Fruit fly (Drosophila melanogaster) whole organism, embryonic: ENCODE data around the gene CG32087.
A peak's percentile ranks its signal among the peaks of the same experiment; 100 is the strongest.

ENCODE experiments used
- CG10274 ChIP-seq: fragments of 200-800 bp; sonication (Bioruptor generic); optimal IDR thresholded peaks from 3 replicates; lab custom pipeline; 2017; ENCODE audit warnings: missing biosample characterization, mild to moderate bottlenecking, missing genetic modification characterization
- CG12219 ChIP-seq: fragments of 200-800 bp; sonication (Bioruptor generic); optimal IDR thresholded peaks from 3 replicates; lab custom pipeline; 2018; ENCODE audit warnings: missing biosample characterization, mild to moderate bottlenecking, missing genetic modification characterization
- CG12942 ChIP-seq: fragments of 200-800 bp; sonication (Bioruptor generic); optimal IDR thresholded peaks from 3 replicates; lab custom pipeline; 2016; ENCODE audit warnings: missing biosample characterization, missing genetic modification characterization
- CG13287 ChIP-seq: fragments of 200-800 bp; sonication (Bioruptor generic); IDR thresholded peaks from 2 replicates; pipeline ENCODE4 v1.3.6; 2022; ENCODE audit warnings: missing biosample characterization, missing genetic modification characterization; ENCODE audit not compliant: partially characterized antibody
- CG17568 ChIP-seq: fragments of 200-800 bp; sonication (Bioruptor generic); optimal IDR thresholded peaks from 2 replicates; lab custom pipeline; 2018; ENCODE audit warnings: missing biosample characterization, mild to moderate bottlenecking, missing genetic modification characterization, moderate library complexity
- CG1792 ChIP-seq: fragments of 200-800 bp; sonication (Bioruptor generic); optimal IDR thresholded peaks from 2 replicates; lab custom pipeline; 2016; ENCODE audit warnings: missing biosample characterization, missing genetic modification characterization
- CG2202 ChIP-seq: fragments of 200-800 bp; sonication (Bioruptor generic); optimal IDR thresholded peaks from 2 replicates; lab custom pipeline; 2018; ENCODE audit warnings: missing biosample characterization, mild to moderate bottlenecking, missing genetic modification characterization
- CG2875 ChIP-seq: fragments of 200-800 bp; sonication (Bioruptor generic); optimal IDR thresholded peaks from 2 replicates; lab custom pipeline; 2017; ENCODE audit warnings: missing biosample characterization, mild to moderate bottlenecking, missing genetic modification characterization, missing genetic modification reagents
- CG31388 ChIP-seq: fragments of 200-800 bp; sonication (Bioruptor generic); optimal IDR thresholded peaks from 2 replicates; lab custom pipeline; 2016; ENCODE audit warnings: missing biosample characterization, missing genetic modification characterization
- CG32532 ChIP-seq: fragments of 200-800 bp; sonication (Bioruptor generic); IDR thresholded peaks from 2 replicates; pipeline ENCODE4 v1.3.6; 2022; ENCODE audit warnings: missing biosample characterization, missing genetic modification characterization
- CG32772 ChIP-seq: fragments of 200-800 bp; sonication (Bioruptor generic); IDR thresholded peaks from 2 replicates; pipeline ENCODE4 v1.3.6; 2022; ENCODE audit warnings: missing biosample characterization, missing genetic modification characterization
- CG5180 ChIP-seq: fragments of 200-800 bp; sonication (Bioruptor generic); optimal IDR thresholded peaks from 3 replicates; lab custom pipeline; 2017; ENCODE audit warnings: missing biosample characterization, missing genetic modification characterization, mild to moderate bottlenecking, moderate library complexity, missing genetic modification reagents
- CG8281 ChIP-seq: fragments of 200-800 bp; sonication (Bioruptor generic); optimal IDR thresholded peaks from 2 replicates; lab custom pipeline; 2018; ENCODE audit warnings: missing biosample characterization, mild to moderate bottlenecking, missing genetic modification characterization, moderate library complexity
- CG9727 ChIP-seq: fragments of 200-800 bp; sonication (Bioruptor generic); optimal IDR thresholded peaks from 3 replicates; lab custom pipeline; 2017; ENCODE audit warnings: missing biosample characterization, mild to moderate bottlenecking, missing genetic modification characterization
- CG9817 ChIP-seq: fragments of 200-800 bp; sonication (Bioruptor generic); optimal IDR thresholded peaks from 2 replicates; lab custom pipeline; 2018; ENCODE audit warnings: missing biosample characterization, mild to moderate bottlenecking, missing genetic modification characterization, moderate library complexity
- CkIIα-i1 ChIP-seq: fragments of 200-800 bp; sonication (Bioruptor generic); IDR thresholded peaks from 2 replicates; pipeline ENCODE4 v1.3.6; 2022; ENCODE audit warnings: missing biosample characterization, missing genetic modification characterization
- Dll ChIP-seq: fragments of 200-800 bp; sonication (Bioruptor generic); IDR thresholded peaks from 4 replicates; pipeline ENCODE4 v1.3.6; 2022; ENCODE audit warnings: missing biosample characterization, missing genetic modification characterization; ENCODE audit not compliant: partially characterized antibody
- E2f2 ChIP-seq: fragments of 200-800 bp; sonication (Bioruptor generic); IDR thresholded peaks from 2 replicates; pipeline ENCODE4 v1.3.6; 2022; ENCODE audit warnings: missing biosample characterization, missing genetic modification characterization
- Hand ChIP-seq: fragments of 200-800 bp; sonication (Bioruptor generic); optimal IDR thresholded peaks from 2 replicates; lab custom pipeline; 2017; ENCODE audit warnings: mild to moderate bottlenecking, missing biosample characterization, missing genetic modification reagents, missing genetic modification characterization
- Hr51 ChIP-seq, 2 experiments: fragments of 200-800 bp; sonication (Bioruptor generic); optimal IDR thresholded peaks; 2 replicates in 1 of 2; 3 replicates in 1 of 2; lab custom pipeline; 2016 to 2018; ENCODE audit warnings: missing biosample characterization in 2 of 2, missing genetic modification characterization in 2 of 2, mild to moderate bottlenecking in 1 of 2, moderate library complexity in 1 of 2
- Lpt ChIP-seq: fragments of >200 bp; optimal IDR thresholded peaks from 2 replicates; lab custom pipeline; 2018; ENCODE audit warnings: missing biosample characterization, missing genetic modification characterization
- Mrtf ChIP-seq: fragments of 200-800 bp; sonication (Bioruptor generic); IDR thresholded peaks from 3 replicates; pipeline ENCODE4 v1.3.6; 2022; ENCODE audit warnings: missing biosample characterization, missing genetic modification characterization
- Oli ChIP-seq: fragments of 200-800 bp; sonication (Bioruptor generic); optimal IDR thresholded peaks from 2 replicates; lab custom pipeline; 2018; ENCODE audit warnings: missing biosample characterization, mild to moderate bottlenecking, missing genetic modification characterization, moderate library complexity
- Ravus ChIP-seq: fragments of 200-800 bp; sonication (Bioruptor generic); IDR thresholded peaks from 2 replicates; pipeline ENCODE4 v1.3.6; 2022; ENCODE audit warnings: missing biosample characterization, missing genetic modification characterization
- amos ChIP-seq: fragments of 200-800 bp; sonication (Bioruptor generic); IDR thresholded peaks from 2 replicates; pipeline ENCODE4 v1.3.6; 2022; ENCODE audit warnings: missing biosample characterization, missing genetic modification characterization; ENCODE audit not compliant: partially characterized antibody
- aop ChIP-seq: fragments of 200-800 bp; sonication (Bioruptor generic); IDR thresholded peaks from 2 replicates; pipeline ENCODE4 v1.3.6; 2022; ENCODE audit warnings: missing biosample characterization, missing genetic modification characterization
- cad ChIP-seq: fragments of >200 bp; optimal IDR thresholded peaks from 2 replicates; lab custom pipeline; 2017; ENCODE audit warnings: missing biosample characterization, missing genetic modification characterization
- crol ChIP-seq: fragments of 200-800 bp; sonication (Bioruptor generic); IDR thresholded peaks from 2 replicates; pipeline ENCODE4 v1.3.6; 2022; ENCODE audit warnings: missing biosample characterization, missing genetic modification characterization
- dan ChIP-seq: fragments of 200-800 bp; sonication (Bioruptor generic); IDR thresholded peaks from 2 replicates; pipeline ENCODE4 v1.3.6; 2022; ENCODE audit warnings: missing biosample characterization, missing genetic modification characterization
- dpn ChIP-seq, 2 experiments: fragments of 200-800 bp; sonication (Bioruptor generic); optimal IDR thresholded peaks; 3 replicates each; lab custom pipeline; 2016; ENCODE audit warnings: missing biosample characterization in 2 of 2, missing genetic modification characterization in 2 of 2
- fd102C ChIP-seq: fragments of 200-800 bp; sonication (Bioruptor generic); optimal IDR thresholded peaks from 2 replicates; lab custom pipeline; 2018; ENCODE audit warnings: missing biosample characterization, mild to moderate bottlenecking, missing genetic modification characterization, moderate library complexity
- gcm2 ChIP-seq: fragments of 200-800 bp; sonication (Bioruptor generic); optimal IDR thresholded peaks from 2 replicates; lab custom pipeline; 2016; ENCODE audit warnings: missing biosample characterization, missing genetic modification characterization
- kah ChIP-seq: fragments of 200-800 bp; sonication (Bioruptor generic); optimal IDR thresholded peaks from 2 replicates; lab custom pipeline; 2018; ENCODE audit warnings: missing biosample characterization, mild to moderate bottlenecking, missing genetic modification characterization
- klu ChIP-seq: fragments of 200-800 bp; sonication (Bioruptor generic); IDR thresholded peaks from 2 replicates; pipeline ENCODE4 v1.3.6; 2022; ENCODE audit warnings: missing biosample characterization, missing genetic modification characterization
- lbe ChIP-seq: fragments of 200-800 bp; sonication (Bioruptor generic); optimal IDR thresholded peaks from 2 replicates; lab custom pipeline; 2016; ENCODE audit warnings: missing biosample characterization, mild to moderate bottlenecking, missing genetic modification characterization
- mld ChIP-seq: fragments of 200-800 bp; sonication (Bioruptor generic); IDR thresholded peaks from 3 replicates; pipeline ENCODE4 v1.3.6; 2022; ENCODE audit warnings: missing biosample characterization, missing genetic modification characterization; ENCODE audit not compliant: partially characterized antibody
- nerfin-2 ChIP-seq: fragments of 200-800 bp; sonication (Bioruptor generic); IDR thresholded peaks from 2 replicates; pipeline ENCODE4 v1.3.6; 2022; ENCODE audit warnings: missing biosample characterization, missing genetic modification characterization; ENCODE audit not compliant: partially characterized antibody
- nom ChIP-seq: fragments of 200-800 bp; sonication (Bioruptor generic); optimal IDR thresholded peaks from 2 replicates; lab custom pipeline; 2017; ENCODE audit warnings: missing biosample characterization, missing genetic modification characterization, mild to moderate bottlenecking, moderate library complexity, missing genetic modification reagents
- oc ChIP-seq: fragments of 200-800 bp; sonication (Bioruptor generic); optimal IDR thresholded peaks from 2 replicates; lab custom pipeline; 2018; ENCODE audit warnings: missing biosample characterization, mild to moderate bottlenecking, missing genetic modification characterization, moderate library complexity
- odd ChIP-seq: fragments of 200-800 bp; sonication (Bioruptor generic); optimal IDR thresholded peaks from 2 replicates; lab custom pipeline; 2017; ENCODE audit warnings: missing biosample characterization, mild to moderate bottlenecking, missing genetic modification characterization
- onecut ChIP-seq: fragments of 200-800 bp; sonication (Bioruptor generic); IDR thresholded peaks from 2 replicates; pipeline ENCODE4 v1.3.6; 2022; ENCODE audit warnings: missing biosample characterization, missing genetic modification characterization
- otp ChIP-seq: fragments of 200-800 bp; sonication (Bioruptor generic); IDR thresholded peaks from 3 replicates; pipeline ENCODE4, ENCODE4 v1.3.6; 2022; ENCODE audit warnings: missing biosample characterization, missing genetic modification characterization
- pho ChIP-seq: fragments of 200-800 bp; sonication (Bioruptor generic); optimal IDR thresholded peaks from 2 replicates; lab custom pipeline; 2016; ENCODE audit warnings: missing biosample characterization, missing genetic modification characterization
- pnt ChIP-seq: fragments of 200-800 bp; sonication (Bioruptor generic); optimal IDR thresholded peaks from 3 replicates; lab custom pipeline; 2016; ENCODE audit warnings: missing biosample characterization, missing genetic modification characterization
- psq ChIP-seq: fragments of 200-800 bp; sonication (Bioruptor generic); optimal IDR thresholded peaks from 2 replicates; lab custom pipeline; 2017; ENCODE audit warnings: missing biosample characterization, missing genetic modification characterization
- sim ChIP-seq: fragments of 200-800 bp; sonication (Bioruptor generic); IDR thresholded peaks from 2 replicates; pipeline ENCODE4 v1.3.6; 2022; ENCODE audit warnings: missing biosample characterization, missing genetic modification characterization
- sob ChIP-seq: fragments of 200-800 bp; sonication (Bioruptor generic); IDR thresholded peaks from 2 replicates; pipeline ENCODE4 v1.3.6; 2022; ENCODE audit warnings: missing biosample characterization, missing genetic modification characterization
- tgo ChIP-seq: fragments of 200-800 bp; sonication (Bioruptor generic); IDR thresholded peaks from 3 replicates; pipeline ENCODE4 v1.3.6; 2022; ENCODE audit warnings: missing biosample characterization, missing genetic modification characterization
- usp ChIP-seq: fragments of >200 bp; optimal IDR thresholded peaks from 2 replicates; lab custom pipeline; 2017; ENCODE audit warnings: missing biosample characterization, missing genetic modification characterization
- vfl ChIP-seq: fragments of 200-800 bp; sonication (Bioruptor generic); optimal IDR thresholded peaks from 2 replicates; lab custom pipeline; 2016; ENCODE audit warnings: missing biosample characterization, missing genetic modification characterization
- vnd ChIP-seq: fragments of 200-800 bp; sonication (Bioruptor generic); IDR thresholded peaks from 3 replicates; pipeline ENCODE4 v1.3.6; 2022; ENCODE audit warnings: missing biosample characterization, missing genetic modification characterization; ENCODE audit not compliant: partially characterized antibody

CG32087 gene

dm6 chr3L:11721498-11721946 lies 10.4 kb upstream of the CG32087 start (continued):
- TF ChIP-seq aop (GFP tag; lab: Robert Waterston, UW) (no peak), nom (GFP tag; lab: Kevin White, UChicago) (no peak), pnt (GFP tag; lab: Kevin White, UChicago) (no peak), sim (no peak), CG8281 (no peak), CG12219 (GFP tag; lab: Kevin White, UChicago) (no peak), onecut (no peak), E2f2 (GFP tag; lab: Robert Waterston, UW) (no peak), psq (GFP tag; lab: Kevin White, UChicago) (no peak), mld (GFP tag; lab: Robert Waterston, UW) (no peak), CG32532 (peak; percentile 57), otp (GFP tag; lab: Robert Waterston, UW) (no peak), amos (GFP tag; lab: Robert Waterston, UW) (no peak), nerfin-2 (GFP tag; lab: Robert Waterston, UW) (no peak), Lpt (GFP tag; lab: Kevin White, UChicago) (no peak), Mrtf (no peak), gcm2 (no peak), CG2202 (tag; lab: Kevin White, UChicago) (no peak), CG5180 (GFP tag; lab: Kevin White, UChicago) (no peak), vnd (GFP tag; lab: Robert Waterston, UW) (no peak), CG10274 (GFP tag; lab: Kevin White, UChicago) (no peak), kah (no peak), pho (no peak), CkIIα-i1 (GFP tag; lab: Robert Waterston, UW) (no peak), CG12942 (GFP tag; lab: Kevin White, UChicago) (no peak), tgo (GFP tag; lab: Robert Waterston, UW) (peak; percentile 35; the same call in 1 of the 3 replicates), cad (no peak), CG31388 (GFP tag; lab: Kevin White, UChicago) (no peak), usp (no peak), Dll (GFP tag; lab: Robert Waterston, UW) (no peak), CG9727 (no peak), Hr51 (GFP tag; optimal IDR thresholded peaks at IDR 0.05; lab: Kevin White, UChicago) (no peak), dan (GFP tag; lab: Robert Waterston, UW) (no peak), CG2875 (GFP tag; lab: Kevin White, UChicago) (no peak), CG32772 (GFP tag; lab: Robert Waterston, UW) (no peak), CG9817 (peak; percentile 27), CG1792 (GFP tag; lab: Kevin White, UChicago) (no peak), odd (GFP tag; lab: Kevin White, UChicago) (no peak), CG13287 (GFP tag; lab: Robert Waterston, UW) (no peak), fd102C (no peak), sob (0 out of 2 replicates have a peak, but pooled peaks have one; percentile 6), vfl (no peak), Ravus (GFP tag; lab: Robert Waterston, UW) (no peak), dpn (GFP tag; optimal IDR thresholded peaks at IDR 0.05; lab: Kevin White, UChicago) (no peak), Oli (tag; lab: Kevin White, UChicago) (no peak), klu (no peak), Hand (GFP tag; lab: Kevin White, UChicago) (no peak), lbe (GFP tag; lab: Kevin White, UChicago) (no peak), oc (tag; lab: Kevin White, UChicago) (no peak), crol (GFP tag; lab: Robert Waterston, UW) (no peak), CG17568 (GFP tag; lab: Kevin White, UChicago) (no peak)
